Worm (Caenorhabditis elegans) whole organism, midembryonic: ENCODE results near the gene sec-23.

Experiments
- T22C8.4 ChIP-seq: fragments of 200-800 bp; sonication (Bioruptor generic); IDR thresholded peaks from 2 replicates; pipeline ENCODE4 v1.3.6; 2022; ENCODE audit warnings: missing genetic modification characterization, missing compliant biosample characterization
- flt-1 ChIP-seq: fragments of 200-800 bp; sonication (Bioruptor generic); IDR thresholded peaks from 2 replicates; pipeline ENCODE4 v1.3.6; 2022; ENCODE audit warnings: missing genetic modification characterization, missing compliant biosample characterization
- klf-2 ChIP-seq: fragments of 200-800 bp; sonication (Bioruptor generic); conservative IDR thresholded peaks from 2 replicates; pipeline ENCODE4 v1.3.6; 2022; ENCODE audit warnings: missing genetic modification reagents, missing genetic modification characterization, missing compliant biosample characterization
- ref-1 ChIP-seq: fragments of 200-800 bp; sonication (Bioruptor generic); conservative IDR thresholded peaks from 2 replicates; pipeline ENCODE4 v1.3.6; 2022; ENCODE audit warnings: missing genetic modification reagents, missing genetic modification characterization, missing compliant biosample characterization
- tab-1 ChIP-seq: fragments of 200-800 bp; sonication (Bioruptor generic); IDR thresholded peaks from 2 replicates; pipeline ENCODE4 v1.3.6; 2022; ENCODE audit warnings: missing genetic modification characterization, missing compliant biosample characterization
- ztf-29 ChIP-seq: fragments of 200-800 bp; sonication (Bioruptor generic); IDR thresholded peaks from 2 replicates; pipeline ENCODE4 v1.3.6; 2022; ENCODE audit warnings: missing genetic modification reagents, missing genetic modification characterization, missing compliant biosample characterization

DNA sequence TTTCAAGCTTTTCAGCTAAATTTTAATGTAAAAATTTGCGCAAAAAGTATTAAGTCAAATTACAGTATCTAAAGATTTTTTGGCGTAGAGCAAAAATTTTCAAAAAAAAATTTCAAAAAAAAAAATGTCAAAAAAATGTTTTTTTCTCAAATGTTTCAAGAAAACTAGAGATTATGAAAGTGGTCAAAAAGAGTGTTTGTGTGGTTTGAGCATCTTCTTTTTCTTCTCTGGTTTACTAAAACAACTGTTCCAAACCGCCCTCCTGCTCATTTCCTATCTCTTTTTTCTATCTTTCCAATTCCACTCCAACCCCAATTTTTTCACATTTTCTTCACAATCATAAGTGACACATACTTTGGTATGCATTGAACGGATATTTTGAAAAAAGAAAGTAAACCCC, 51.2 kb downstream of the sec-23 start, which contains the start of gene Y113G7A.12:
- no peak for TF ChIP-seq ref-1 (GFP tag; lab: Robert Waterston, UW)
- TF ChIP-seq tab-1 = no peak
- TF ChIP-seq T22C8.4 (GFP tag; lab: Robert Waterston, UW) = no peak
- TF ChIP-seq klf-2 = no peak
- no peak for TF ChIP-seq ztf-29 (GFP tag; lab: Robert Waterston, UW)
- TF ChIP-seq flt-1 (GFP tag; lab: Robert Waterston, UW) = no peak
